Fruit fly (Drosophila melanogaster) whole organism, embryonic: ENCODE results near the gene CG7294.

Source experiments
- Abd-B ChIP-seq: fragments of 200-800 bp; sonication (Bioruptor generic); optimal IDR thresholded peaks from 2 replicates; lab custom pipeline; 2018; ENCODE audit warnings: missing biosample characterization, mild to moderate bottlenecking, missing genetic modification characterization, moderate library complexity
- Ada2b ChIP-seq: fragments of 200-800 bp; sonication (Bioruptor generic); IDR thresholded peaks from 2 replicates; pipeline ENCODE4 v1.3.6; 2022; ENCODE audit warnings: missing biosample characterization, missing genetic modification characterization
- CG12219 ChIP-seq: fragments of 200-800 bp; sonication (Bioruptor generic); optimal IDR thresholded peaks from 3 replicates; lab custom pipeline; 2018; ENCODE audit warnings: missing biosample characterization, mild to moderate bottlenecking, missing genetic modification characterization
- CG15696 ChIP-seq: fragments of 200-800 bp; sonication (Bioruptor generic); optimal IDR thresholded peaks from 2 replicates; lab custom pipeline; 2019; ENCODE audit warnings: missing biosample characterization, mild to moderate bottlenecking, missing genetic modification characterization, moderate library complexity
- ci ChIP-seq: fragments of 200-800 bp; sonication (Bioruptor generic); IDR thresholded peaks from 3 replicates; pipeline ENCODE4 v1.3.6; 2022; ENCODE audit warnings: missing biosample characterization, missing genetic modification characterization
- fu2 ChIP-seq: fragments of 200-800 bp; sonication (Bioruptor generic); optimal IDR thresholded peaks from 2 replicates; lab custom pipeline; 2016; ENCODE audit warnings: missing biosample characterization, missing genetic modification characterization
- insv ChIP-seq, 2 experiments: fragments of 200-800 bp; sonication (Bioruptor generic); optimal IDR thresholded peaks; 3 replicates each; lab custom pipeline; 2016 to 2018; ENCODE audit warnings: missing biosample characterization in 2 of 2, missing genetic modification characterization in 2 of 2
- lola ChIP-seq, 3 experiments: fragments of >200 bp in 2 of 3; fragments of 200-800 bp in 1 of 3; sonication (Bioruptor generic) in 1 of 3; optimal IDR thresholded peaks; 2 replicates each; lab custom pipeline; 2017 to 2019; ENCODE audit warnings: missing biosample characterization in 3 of 3, missing genetic modification characterization in 3 of 3, mild to moderate bottlenecking in 1 of 3, moderate library complexity in 1 of 3
- org-1 ChIP-seq: fragments of 200-800 bp; sonication (Bioruptor generic); optimal IDR thresholded peaks from 2 replicates; lab custom pipeline; 2017; ENCODE audit warnings: missing biosample characterization, missing genetic modification characterization
- sima ChIP-seq: fragments of 200-800 bp; sonication (Bioruptor generic); optimal IDR thresholded peaks from 2 replicates; lab custom pipeline; 2016; ENCODE audit warnings: missing biosample characterization, missing genetic modification characterization

DNA sequence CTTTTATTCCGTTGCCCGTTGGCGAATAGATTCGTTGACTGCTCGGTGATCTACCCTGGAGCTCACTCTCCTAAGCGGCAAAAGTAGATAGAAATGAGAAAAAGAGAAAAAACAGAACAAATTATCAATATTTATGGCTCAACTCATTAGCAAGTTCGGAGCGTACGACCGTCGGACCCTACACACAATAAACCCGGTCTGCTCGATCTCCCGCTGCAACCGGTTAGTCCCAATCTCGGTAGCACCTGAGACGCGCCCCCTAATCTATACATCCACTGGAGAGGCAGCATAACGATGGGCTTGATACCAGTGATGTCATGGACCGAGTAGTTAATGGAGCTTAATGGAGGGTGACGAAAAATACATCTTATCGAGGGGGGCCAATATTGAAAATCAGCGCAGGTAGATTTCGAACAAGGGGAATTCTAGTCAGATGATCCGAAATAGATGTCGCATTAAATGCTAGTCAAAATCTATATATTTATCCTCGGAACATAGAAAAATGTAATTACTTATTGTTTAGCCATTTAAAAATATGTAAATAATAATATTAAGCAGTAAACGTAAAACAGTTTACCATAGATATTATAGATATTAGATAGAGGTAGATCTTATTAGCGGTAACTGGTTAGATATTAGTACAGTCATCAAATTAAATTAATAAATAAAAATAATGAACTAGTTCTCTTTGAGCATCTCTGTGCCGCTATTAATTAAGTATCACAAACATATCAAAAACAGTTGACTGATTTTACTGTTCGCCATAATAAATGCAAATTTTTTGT, 1.9 kb downstream of the CG7294 start, which contains the start of gene CG7296:
- no peak for TF ChIP-seq Abd-B (GFP tag; lab: Kevin White, UChicago)
- TF ChIP-seq lola (GFP tag; optimal IDR thresholded peaks at IDR 0.05; lab: Kevin White, UChicago), result no peak
- TF ChIP-seq CG12219, result no peak
- TF ChIP-seq insv (GFP tag; optimal IDR thresholded peaks at IDR 0.05; lab: Kevin White, UChicago), result no peak
- TF ChIP-seq Ada2b (GFP tag; lab: Robert Waterston, UW), result no peak
- TF ChIP-seq org-1, result no peak
- no peak for TF ChIP-seq sima (GFP tag; lab: Kevin White, UChicago)
- TF ChIP-seq ci, result no peak
- TF ChIP-seq CG15696 (tag; lab: Kevin White, UChicago), result no peak
- no peak for TF ChIP-seq fu2
